Fruit fly (Drosophila melanogaster) whole organism, embryonic: ENCODE measurements around the gene CG2898.

ENCODE experiments used
- Aef1 ChIP-seq: fragments of 200-800 bp; sonication (Bioruptor generic); IDR thresholded peaks from 3 replicates; pipeline ENCODE4 v1.3.6; 2022; ENCODE audit warnings: missing biosample characterization, missing genetic modification characterization
- Awh ChIP-seq: fragments of 200-800 bp; sonication (Bioruptor generic); IDR thresholded peaks from 2 replicates; pipeline ENCODE4, ENCODE4 v1.3.6; 2022; ENCODE audit warnings: missing biosample characterization, missing genetic modification characterization
- B-H1 ChIP-seq: fragments of 200-800 bp; sonication (Bioruptor generic); IDR thresholded peaks from 3 replicates; pipeline ENCODE4 v1.3.6; 2022; ENCODE audit warnings: missing biosample characterization, missing genetic modification characterization
- Blimp-1 ChIP-seq: fragments of 200-800 bp; sonication (Bioruptor generic); optimal IDR thresholded peaks from 3 replicates; lab custom pipeline; 2018; ENCODE audit warnings: missing biosample characterization, missing genetic modification characterization, mild to moderate bottlenecking, moderate library complexity, missing genetic modification reagents
- CG12104 ChIP-seq: fragments of 200-800 bp; sonication (Bioruptor generic); optimal IDR thresholded peaks from 3 replicates; lab custom pipeline; 2016; ENCODE audit warnings: missing biosample characterization, missing genetic modification characterization
- CG12155 ChIP-seq: fragments of 200-800 bp; sonication (Bioruptor generic); optimal IDR thresholded peaks from 3 replicates; lab custom pipeline; 2016; ENCODE audit warnings: missing biosample characterization, missing genetic modification characterization
- CG12744 ChIP-seq: fragments of 200-800 bp; sonication (Bioruptor generic); optimal IDR thresholded peaks from 2 replicates; lab custom pipeline; 2016; ENCODE audit warnings: missing biosample characterization, missing genetic modification characterization
- CG13123 ChIP-seq: fragments of 200-800 bp; sonication (Bioruptor generic); optimal IDR thresholded peaks from 2 replicates; lab custom pipeline; 2016; ENCODE audit warnings: missing biosample characterization, missing genetic modification characterization
- CG13894 ChIP-seq: fragments of 200-800 bp; sonication (Bioruptor generic); optimal IDR thresholded peaks from 3 replicates; lab custom pipeline; 2018; ENCODE audit warnings: missing biosample characterization, mild to moderate bottlenecking, missing genetic modification characterization, moderate library complexity
- CG14860 ChIP-seq: fragments of 200-800 bp; sonication (Bioruptor generic); IDR thresholded peaks from 3 replicates; pipeline ENCODE4 v1.3.6; 2022; ENCODE audit warnings: missing biosample characterization, missing genetic modification characterization; ENCODE audit not compliant: partially characterized antibody
- CG16813 ChIP-seq: fragments of 200-800 bp; sonication (Bioruptor generic); IDR thresholded peaks from 3 replicates; pipeline ENCODE4 v1.3.6; 2022; ENCODE audit warnings: missing biosample characterization, missing genetic modification characterization; ENCODE audit not compliant: partially characterized antibody
- CG18262 ChIP-seq: fragments of 200-800 bp; optimal IDR thresholded peaks from 3 replicates; lab custom pipeline; 2019; ENCODE audit warnings: missing biosample characterization, mild to moderate bottlenecking, missing genetic modification characterization, moderate library complexity
- CG18599 ChIP-seq: fragments of 200-800 bp; sonication (Bioruptor generic); optimal IDR thresholded peaks from 3 replicates; lab custom pipeline; 2017; ENCODE audit warnings: missing biosample characterization, missing genetic modification characterization, mild to moderate bottlenecking, moderate library complexity, missing genetic modification reagents
- CG18764 ChIP-seq: fragments of 200-800 bp; sonication (Bioruptor generic); optimal IDR thresholded peaks from 3 replicates; lab custom pipeline; 2016; ENCODE audit warnings: missing biosample characterization, missing genetic modification characterization
- CG2199 ChIP-seq: fragments of 200-800 bp; sonication (Bioruptor generic); IDR thresholded peaks from 3 replicates; pipeline ENCODE4 v1.3.6; 2022; ENCODE audit warnings: missing biosample characterization, missing genetic modification characterization
- CG31388 ChIP-seq: fragments of 200-800 bp; sonication (Bioruptor generic); optimal IDR thresholded peaks from 2 replicates; lab custom pipeline; 2016; ENCODE audit warnings: missing biosample characterization, missing genetic modification characterization
- CG34224 ChIP-seq: fragments of 200-800 bp; sonication (Bioruptor generic); IDR thresholded peaks from 3 replicates; pipeline ENCODE4 v1.3.6; 2022; ENCODE audit warnings: missing biosample characterization, missing genetic modification characterization; ENCODE audit not compliant: partially characterized antibody
- CG34422 ChIP-seq: fragments of 200-800 bp; sonication (Bioruptor generic); IDR thresholded peaks from 3 replicates; pipeline ENCODE4 v1.3.6; 2022; ENCODE audit warnings: missing biosample characterization, missing genetic modification characterization
- CG43689 ChIP-seq: fragments of 200-800 bp; sonication (Bioruptor generic); IDR thresholded peaks from 2 replicates; pipeline ENCODE4 v1.3.6; 2022; ENCODE audit warnings: missing biosample characterization, missing genetic modification characterization
- CG8290 ChIP-seq, 3 experiments: fragments of 200-800 bp; sonication (Bioruptor generic); optimal IDR thresholded peaks; 2 replicates each; lab custom pipeline; 2016 to 2019; ENCODE audit warnings: missing biosample characterization in 3 of 3, missing genetic modification characterization in 3 of 3, mild to moderate bottlenecking in 2 of 3, moderate library complexity in 1 of 3
- CG9727 ChIP-seq: fragments of 200-800 bp; sonication (Bioruptor generic); optimal IDR thresholded peaks from 3 replicates; lab custom pipeline; 2017; ENCODE audit warnings: missing biosample characterization, mild to moderate bottlenecking, missing genetic modification characterization
- CG9797 ChIP-seq: fragments of 200-800 bp; sonication (Bioruptor generic); optimal IDR thresholded peaks from 3 replicates; lab custom pipeline; 2018; ENCODE audit warnings: missing biosample characterization, mild to moderate bottlenecking, missing genetic modification characterization
- CG9876 ChIP-seq: fragments of 200-800 bp; sonication (Bioruptor generic); optimal IDR thresholded peaks from 2 replicates; lab custom pipeline; 2016; ENCODE audit warnings: missing biosample characterization, missing genetic modification characterization
- CoRest ChIP-seq: fragments of 200-800 bp; sonication (Bioruptor generic); optimal IDR thresholded peaks from 3 replicates; lab custom pipeline; 2018; ENCODE audit warnings: missing biosample characterization, mild to moderate bottlenecking, missing genetic modification characterization, moderate library complexity
- Drgx ChIP-seq: fragments of 200-800 bp; sonication (Bioruptor generic); IDR thresholded peaks from 2 replicates; pipeline ENCODE4 v1.3.6; 2022; ENCODE audit warnings: missing biosample characterization, missing genetic modification characterization
- H15 ChIP-seq: fragments of 200-800 bp; sonication (Bioruptor generic); IDR thresholded peaks from 3 replicates; pipeline ENCODE4 v1.3.6; 2022; ENCODE audit warnings: missing biosample characterization, missing genetic modification characterization
- H2.0 ChIP-seq: fragments of 200-800 bp; sonication (Bioruptor generic); IDR thresholded peaks from 2 replicates; pipeline ENCODE4 v1.3.6; 2022; ENCODE audit warnings: missing biosample characterization, missing genetic modification characterization
- Hand ChIP-seq: fragments of 200-800 bp; sonication (Bioruptor generic); optimal IDR thresholded peaks from 2 replicates; lab custom pipeline; 2017; ENCODE audit warnings: mild to moderate bottlenecking, missing biosample characterization, missing genetic modification reagents, missing genetic modification characterization
- Hr3 ChIP-seq: fragments of 200-800 bp; sonication (Bioruptor generic); optimal IDR thresholded peaks from 3 replicates; lab custom pipeline; 2016; ENCODE audit warnings: missing biosample characterization, missing genetic modification characterization
- MBD-R2 ChIP-seq: fragments of 200-800 bp; sonication (Bioruptor generic); IDR thresholded peaks from 2 replicates; pipeline ENCODE4 v1.3.6; 2022; ENCODE audit warnings: missing biosample characterization, missing genetic modification characterization
- Mad ChIP-seq: fragments of 200-800 bp; sonication (Bioruptor generic); optimal IDR thresholded peaks from 2 replicates; lab custom pipeline; 2016; ENCODE audit warnings: missing biosample characterization, missing genetic modification characterization
- Med ChIP-seq: fragments of 200-800 bp; sonication (Bioruptor generic); peaks from one replicate; lab custom pipeline; 2016; ENCODE audit warnings: missing biosample characterization, missing genetic modification characterization, mild to moderate bottlenecking, inconsistent platforms, moderate library complexity
- Mrtf ChIP-seq: fragments of 200-800 bp; sonication (Bioruptor generic); IDR thresholded peaks from 3 replicates; pipeline ENCODE4 v1.3.6; 2022; ENCODE audit warnings: missing biosample characterization, missing genetic modification characterization
- Nf-YA ChIP-seq: fragments of 200-800 bp; sonication (Bioruptor generic); IDR thresholded peaks from 2 replicates; pipeline ENCODE4 v1.3.6; 2022; ENCODE audit warnings: missing biosample characterization, missing genetic modification characterization
- Oli ChIP-seq: fragments of 200-800 bp; sonication (Bioruptor generic); optimal IDR thresholded peaks from 2 replicates; lab custom pipeline; 2018; ENCODE audit warnings: missing biosample characterization, mild to moderate bottlenecking, missing genetic modification characterization, moderate library complexity
- Rfx ChIP-seq: fragments of 200-800 bp; sonication (Bioruptor generic); IDR thresholded peaks from 2 replicates; pipeline ENCODE4 v1.3.6; 2022; ENCODE audit warnings: missing biosample characterization, missing genetic modification characterization
- Trl ChIP-seq, 3 experiments: fragments of >200 bp in 2 of 3; fragments of 200-800 bp in 1 of 3; sonication (Bioruptor generic) in 1 of 3; optimal IDR thresholded peaks; 2 replicates in 1 of 3; 3 replicates in 2 of 3; lab custom pipeline; 2016 to 2017; ENCODE audit warnings: missing biosample characterization in 1 of 3, missing genetic modification characterization in 1 of 3
- ap ChIP-seq: fragments of 200-800 bp; sonication (Bioruptor generic); IDR thresholded peaks from 2 replicates; pipeline ENCODE4 v1.3.6; 2022; ENCODE audit warnings: missing biosample characterization, missing genetic modification characterization
- ase ChIP-seq: fragments of 200-800 bp; sonication (Bioruptor generic); IDR thresholded peaks from 3 replicates; pipeline ENCODE4 v1.3.6; 2022; ENCODE audit warnings: missing biosample characterization, missing genetic modification characterization
- dpn ChIP-seq, 2 experiments: fragments of 200-800 bp; sonication (Bioruptor generic); optimal IDR thresholded peaks; 3 replicates each; lab custom pipeline; 2016; ENCODE audit warnings: missing biosample characterization in 2 of 2, missing genetic modification characterization in 2 of 2
- fd96Cb ChIP-seq: fragments of 200-800 bp; sonication (Bioruptor generic); optimal IDR thresholded peaks from 2 replicates; lab custom pipeline; 2018; ENCODE audit warnings: missing biosample characterization, mild to moderate bottlenecking, missing genetic modification characterization, moderate library complexity
- ftz-f1 ChIP-seq: fragments of 200-800 bp; sonication (Bioruptor generic); optimal IDR thresholded peaks from 2 replicates; lab custom pipeline; 2016; ENCODE audit warnings: missing biosample characterization, missing genetic modification characterization
- mirr ChIP-seq: fragments of 200-800 bp; sonication (Bioruptor generic); optimal IDR thresholded peaks from 3 replicates; lab custom pipeline; 2018; ENCODE audit warnings: missing biosample characterization, mild to moderate bottlenecking, missing genetic modification characterization
- ranshi ChIP-seq: fragments of 200-800 bp; sonication (Bioruptor generic); IDR thresholded peaks from 2 replicates; pipeline ENCODE4 v1.3.6; 2022; ENCODE audit warnings: missing biosample characterization, missing genetic modification characterization
- sob ChIP-seq: fragments of 200-800 bp; sonication (Bioruptor generic); IDR thresholded peaks from 2 replicates; pipeline ENCODE4 v1.3.6; 2022; ENCODE audit warnings: missing biosample characterization, missing genetic modification characterization
- sqz ChIP-seq: fragments of 200-800 bp; sonication (Bioruptor generic); optimal IDR thresholded peaks from 3 replicates; lab custom pipeline; 2018; ENCODE audit warnings: missing biosample characterization, mild to moderate bottlenecking, missing genetic modification characterization
- stwl ChIP-seq: fragments of 200-800 bp; sonication (Bioruptor generic); optimal IDR thresholded peaks from 3 replicates; lab custom pipeline; 2018; ENCODE audit warnings: missing biosample characterization, mild to moderate bottlenecking, missing genetic modification characterization, moderate library complexity
- vvl ChIP-seq: fragments of 200-800 bp; sonication (Bioruptor generic); IDR thresholded peaks from 2 replicates; pipeline ENCODE4 v1.3.6; 2022; ENCODE audit warnings: missing biosample characterization, missing genetic modification characterization
- zen2 ChIP-seq: fragments of 200-800 bp; sonication (Bioruptor generic); IDR thresholded peaks from 3 replicates; pipeline ENCODE4 v1.3.6; 2022; ENCODE audit warnings: missing biosample characterization, missing genetic modification characterization; ENCODE audit not compliant: partially characterized antibody

Gene CG2898

dm6 chrX:10397514-10398133 lies 22.4 kb downstream of the CG2898 start (continued):
- TF ChIP-seq ranshi (0 out of 2 replicates have a peak, but pooled peaks have one; percentile 27), H15 (no peak), CG34422 (GFP tag; lab: Robert Waterston, UW) (0 out of 3 replicates have a peak, but pooled peaks have one; percentile 41), CG43689 (GFP tag; lab: Robert Waterston, UW) (no peak), zen2 (GFP tag; lab: Robert Waterston, UW) (no peak), CG12155 (GFP tag; lab: Kevin White, UChicago) (no peak), CG34224 (GFP tag; lab: Robert Waterston, UW) (no peak), CG9727 (GFP tag; lab: Kevin White, UChicago) (peak; percentile 20), CoRest (peak; percentile 21), mirr (GFP tag; lab: Kevin White, UChicago) (peak; percentile 48), sob (peak; percentile 71), MBD-R2 (GFP tag; lab: Robert Waterston, UW) (peak; percentile 30; the same call in 1 of the 2 replicates), CG13123 (no peak), CG12744 (GFP tag; lab: Kevin White, UChicago) (no peak), Nf-YA (GFP tag; lab: Robert Waterston, UW) (0 out of 2 replicates have a peak, but pooled peaks have one; percentile 23), ase (no peak), Blimp-1 (GFP tag; lab: Kevin White, UChicago) (no peak), Rfx (GFP tag; lab: Robert Waterston, UW) (peak; percentile 71), Oli (tag; lab: Kevin White, UChicago) (peak; percentile 28), CG14860 (GFP tag; lab: Robert Waterston, UW) (no peak), CG18262 (peak; percentile 26), CG9797 (GFP tag; lab: Kevin White, UChicago) (no peak), Hand (GFP tag; lab: Kevin White, UChicago) (no peak), CG8290 (GFP tag; optimal IDR thresholded peaks at IDR 0.05; lab: Kevin White, UChicago) (no peak), CG8290 (tag; optimal IDR thresholded peaks at IDR 0.05; lab: Kevin White, UChicago) (no peak), sqz (GFP tag; lab: Kevin White, UChicago) (no peak), CG18764 (GFP tag; lab: Kevin White, UChicago) (no peak), vvl (GFP tag; lab: Robert Waterston, UW) (peak; percentile 48; the same call in 1 of the 2 replicates), CG16813 (GFP tag; lab: Robert Waterston, UW) (no peak), Drgx (no peak), CG12104 (GFP tag; lab: Kevin White, UChicago) (no peak), CG2199 (no peak), ftz-f1 (GFP tag; lab: Kevin White, UChicago) (no peak), dpn (GFP tag; optimal IDR thresholded peaks at IDR 0.05; lab: Kevin White, UChicago) (no peak), H2.0 (GFP tag; lab: Robert Waterston, UW) (no peak), CG18599 (GFP tag; lab: Kevin White, UChicago) (peak; percentile 64), CG9876 (GFP tag; lab: Kevin White, UChicago) (no peak), Mad (GFP tag; lab: Kevin White, UChicago) (no peak), CG31388 (GFP tag; lab: Kevin White, UChicago) (no peak), CG13894 (tag; lab: Kevin White, UChicago) (peak; percentile 4), Aef1 (GFP tag; lab: Robert Waterston, UW) (peak; percentile 42; the same call in 2 of the 3 replicates), Awh (GFP tag; lab: Robert Waterston, UW) (no peak), fd96Cb (tag; lab: Kevin White, UChicago) (no peak), Med (GFP tag; lab: Kevin White, UChicago) (peak; percentile 31), Trl (optimal IDR thresholded peaks at IDR 0.05; lab: Kevin White, UChicago) (no peak), Trl (GFP tag; optimal IDR thresholded peaks at IDR 0.05; lab: Kevin White, UChicago) (no peak), Mrtf (no peak), stwl (no peak), B-H1 (no peak; the same call in 2 of the 3 replicates), Hr3 (GFP tag; lab: Kevin White, UChicago) (no peak), ap (GFP tag; lab: Robert Waterston, UW) (no peak)
